Fruit fly (Drosophila melanogaster) whole organism, embryonic: ENCODE data around the gene Nulp1.

Experiments
- Atf6 ChIP-seq: fragments of 200-800 bp; sonication (Bioruptor generic); IDR thresholded peaks from 2 replicates; pipeline ENCODE4 v1.3.6; 2022; ENCODE audit warnings: missing biosample characterization, missing genetic modification characterization
- BEAF-32 ChIP-seq: fragments of 200-800 bp; sonication (Bioruptor generic); optimal IDR thresholded peaks from 3 replicates; lab custom pipeline; 2017; ENCODE audit warnings: missing biosample characterization, missing genetic modification characterization, mild to moderate bottlenecking, moderate library complexity, missing genetic modification reagents
- CG10209 ChIP-seq: fragments of 200-800 bp; sonication (Bioruptor generic); optimal IDR thresholded peaks from 3 replicates; lab custom pipeline; 2017; ENCODE audit warnings: missing biosample characterization, mild to moderate bottlenecking, missing genetic modification characterization, missing genetic modification reagents
- CG11695 ChIP-seq: fragments of 200-800 bp; sonication (Bioruptor generic); IDR thresholded peaks from 3 replicates; pipeline ENCODE4 v1.3.6; 2022; ENCODE audit warnings: missing biosample characterization, missing genetic modification characterization
- CG12769 ChIP-seq: fragments of 200-800 bp; sonication (Bioruptor generic); optimal IDR thresholded peaks from 2 replicates; lab custom pipeline; 2019; ENCODE audit warnings: missing biosample characterization, mild to moderate bottlenecking, missing genetic modification characterization, moderate library complexity
- CG13424 ChIP-seq: fragments of 200-800 bp; sonication (Bioruptor generic); optimal IDR thresholded peaks from 2 replicates; lab custom pipeline; 2019; ENCODE audit warnings: missing biosample characterization, mild to moderate bottlenecking, missing genetic modification characterization, moderate library complexity
- CG13894 ChIP-seq: fragments of 200-800 bp; sonication (Bioruptor generic); optimal IDR thresholded peaks from 3 replicates; lab custom pipeline; 2018; ENCODE audit warnings: missing biosample characterization, mild to moderate bottlenecking, missing genetic modification characterization, moderate library complexity
- CG1529 ChIP-seq: fragments of 200-800 bp; sonication (Bioruptor generic); optimal IDR thresholded peaks from 3 replicates; lab custom pipeline; 2018; ENCODE audit warnings: missing biosample characterization, missing genetic modification characterization
- CG15514 ChIP-seq: fragments of 200-800 bp; sonication (Bioruptor generic); optimal IDR thresholded peaks from 3 replicates; lab custom pipeline; 2017; ENCODE audit warnings: missing biosample characterization, missing genetic modification characterization, mild to moderate bottlenecking, moderate library complexity, missing genetic modification reagents
- CG17359 ChIP-seq: fragments of 200-800 bp; sonication (Bioruptor generic); optimal IDR thresholded peaks from 3 replicates; lab custom pipeline; 2018; ENCODE audit warnings: missing biosample characterization, mild to moderate bottlenecking, missing genetic modification characterization, moderate library complexity
- CG17829 ChIP-seq: fragments of 200-800 bp; optimal IDR thresholded peaks from 2 replicates; lab custom pipeline; 2019; ENCODE audit warnings: missing biosample characterization, mild to moderate bottlenecking, missing genetic modification characterization, moderate library complexity
- CG18262 ChIP-seq: fragments of 200-800 bp; optimal IDR thresholded peaks from 3 replicates; lab custom pipeline; 2019; ENCODE audit warnings: missing biosample characterization, mild to moderate bottlenecking, missing genetic modification characterization, moderate library complexity
- CG18599 ChIP-seq: fragments of 200-800 bp; sonication (Bioruptor generic); optimal IDR thresholded peaks from 3 replicates; lab custom pipeline; 2017; ENCODE audit warnings: missing biosample characterization, missing genetic modification characterization, mild to moderate bottlenecking, moderate library complexity, missing genetic modification reagents
- CG31441 ChIP-seq: fragments of 200-800 bp; sonication (Bioruptor generic); IDR thresholded peaks from 2 replicates; pipeline ENCODE4 v1.3.6; 2022; ENCODE audit warnings: missing biosample characterization, missing genetic modification characterization
- CG3281 ChIP-seq: fragments of 200-800 bp; sonication (Bioruptor generic); optimal IDR thresholded peaks from 3 replicates; lab custom pipeline; 2017; ENCODE audit warnings: missing biosample characterization, mild to moderate bottlenecking, missing genetic modification characterization
- CG34422 ChIP-seq: fragments of 200-800 bp; sonication (Bioruptor generic); IDR thresholded peaks from 3 replicates; pipeline ENCODE4 v1.3.6; 2022; ENCODE audit warnings: missing biosample characterization, missing genetic modification characterization
- CG6765 ChIP-seq: fragments of 200-800 bp; sonication (Bioruptor generic); optimal IDR thresholded peaks from 3 replicates; lab custom pipeline; 2017; ENCODE audit warnings: missing biosample characterization, mild to moderate bottlenecking, missing genetic modification characterization
- CG7556 ChIP-seq: fragments of 200-800 bp; sonication (Bioruptor generic); optimal IDR thresholded peaks from 2 replicates; lab custom pipeline; 2017; ENCODE audit warnings: missing biosample characterization, mild to moderate bottlenecking, missing genetic modification characterization
- CG7839 ChIP-seq: fragments of 200-800 bp; sonication (Bioruptor generic); optimal IDR thresholded peaks from 3 replicates; lab custom pipeline; 2018; ENCODE audit warnings: missing biosample characterization, mild to moderate bottlenecking, missing genetic modification characterization, moderate library complexity
- CG8290 ChIP-seq, 3 experiments: fragments of 200-800 bp; sonication (Bioruptor generic); optimal IDR thresholded peaks; 2 replicates each; lab custom pipeline; 2016 to 2019; ENCODE audit warnings: missing biosample characterization in 3 of 3, missing genetic modification characterization in 3 of 3, mild to moderate bottlenecking in 2 of 3, moderate library complexity in 1 of 3
- CG8924 ChIP-seq: fragments of 200-800 bp; optimal IDR thresholded peaks from 3 replicates; lab custom pipeline; 2019; ENCODE audit warnings: missing biosample characterization, mild to moderate bottlenecking, missing genetic modification characterization, moderate library complexity
- CG9727 ChIP-seq: fragments of 200-800 bp; sonication (Bioruptor generic); optimal IDR thresholded peaks from 3 replicates; lab custom pipeline; 2017; ENCODE audit warnings: missing biosample characterization, mild to moderate bottlenecking, missing genetic modification characterization
- CG9876 ChIP-seq: fragments of 200-800 bp; sonication (Bioruptor generic); optimal IDR thresholded peaks from 2 replicates; lab custom pipeline; 2016; ENCODE audit warnings: missing biosample characterization, missing genetic modification characterization
- D19A ChIP-seq: fragments of 200-800 bp; optimal IDR thresholded peaks from 3 replicates; lab custom pipeline; 2019; ENCODE audit warnings: missing biosample characterization, mild to moderate bottlenecking, missing genetic modification characterization, moderate library complexity
- D19B ChIP-seq: fragments of 200-800 bp; sonication (Bioruptor generic); optimal IDR thresholded peaks from 2 replicates; lab custom pipeline; 2017; ENCODE audit warnings: missing biosample characterization, mild to moderate bottlenecking, missing genetic modification characterization
- Drgx ChIP-seq: fragments of 200-800 bp; sonication (Bioruptor generic); IDR thresholded peaks from 2 replicates; pipeline ENCODE4 v1.3.6; 2022; ENCODE audit warnings: missing biosample characterization, missing genetic modification characterization
- GATAe ChIP-seq: fragments of 200-800 bp; sonication (Bioruptor generic); conservative IDR thresholded peaks from 2 replicates; pipeline ENCODE4 v1.3.6; 2022; ENCODE audit warnings: missing biosample characterization, missing genetic modification characterization
- Hand ChIP-seq: fragments of 200-800 bp; sonication (Bioruptor generic); optimal IDR thresholded peaks from 2 replicates; lab custom pipeline; 2017; ENCODE audit warnings: mild to moderate bottlenecking, missing biosample characterization, missing genetic modification reagents, missing genetic modification characterization
- Hmr ChIP-seq: fragments of 200-800 bp; sonication (Bioruptor generic); optimal IDR thresholded peaks from 3 replicates; lab custom pipeline; 2017; ENCODE audit warnings: mild to moderate bottlenecking, missing biosample characterization, missing genetic modification reagents, missing genetic modification characterization
- Med ChIP-seq: fragments of 200-800 bp; sonication (Bioruptor generic); peaks from one replicate; lab custom pipeline; 2016; ENCODE audit warnings: missing biosample characterization, missing genetic modification characterization, mild to moderate bottlenecking, inconsistent platforms, moderate library complexity
- Nf-YC ChIP-seq: fragments of 200-800 bp; optimal IDR thresholded peaks from 3 replicates; lab custom pipeline; 2019; ENCODE audit warnings: missing biosample characterization, mild to moderate bottlenecking, missing genetic modification characterization, moderate library complexity
- Oli ChIP-seq: fragments of 200-800 bp; sonication (Bioruptor generic); optimal IDR thresholded peaks from 2 replicates; lab custom pipeline; 2018; ENCODE audit warnings: missing biosample characterization, mild to moderate bottlenecking, missing genetic modification characterization, moderate library complexity
- PHDP ChIP-seq: fragments of 200-800 bp; sonication (Bioruptor generic); optimal IDR thresholded peaks from 3 replicates; lab custom pipeline; 2018; ENCODE audit warnings: missing biosample characterization, mild to moderate bottlenecking, missing genetic modification characterization, moderate library complexity
- Ssrp ChIP-seq: fragments of 200-800 bp; sonication (Bioruptor generic); optimal IDR thresholded peaks from 2 replicates; lab custom pipeline; 2018; ENCODE audit warnings: missing biosample characterization, mild to moderate bottlenecking, missing genetic modification characterization, moderate library complexity
- cwo ChIP-seq: fragments of 200-800 bp; sonication (Bioruptor generic); optimal IDR thresholded peaks from 3 replicates; lab custom pipeline; 2017; ENCODE audit warnings: missing biosample characterization, missing genetic modification characterization, mild to moderate bottlenecking, moderate library complexity, missing genetic modification reagents
- dmrt99B ChIP-seq: fragments of 200-800 bp; sonication (Bioruptor generic); optimal IDR thresholded peaks from 2 replicates; lab custom pipeline; 2018; ENCODE audit warnings: missing biosample characterization, mild to moderate bottlenecking, missing genetic modification characterization, moderate library complexity
- gfzf ChIP-seq: fragments of 200-800 bp; sonication (Bioruptor generic); optimal IDR thresholded peaks from 2 replicates; lab custom pipeline; 2016; ENCODE audit warnings: missing biosample characterization, mild to moderate bottlenecking, missing genetic modification characterization, moderate library complexity
- grau ChIP-seq: fragments of 200-800 bp; optimal IDR thresholded peaks from 3 replicates; lab custom pipeline; 2019; ENCODE audit warnings: missing biosample characterization, mild to moderate bottlenecking, missing genetic modification characterization, moderate library complexity
- kay ChIP-seq: fragments of 200-800 bp; sonication (Bioruptor generic); optimal IDR thresholded peaks from 2 replicates; lab custom pipeline; 2016; ENCODE audit warnings: missing biosample characterization, missing genetic modification characterization
- lab ChIP-seq: fragments of 200-800 bp; sonication (Bioruptor generic); optimal IDR thresholded peaks from 3 replicates; lab custom pipeline; 2017; ENCODE audit warnings: missing biosample characterization, missing genetic modification characterization, mild to moderate bottlenecking, moderate library complexity, missing genetic modification reagents
- lmd ChIP-seq: fragments of 200-800 bp; sonication (Bioruptor generic); IDR thresholded peaks from 2 replicates; pipeline ENCODE4 v1.3.6; 2022; ENCODE audit warnings: missing biosample characterization, missing genetic modification characterization
- odd ChIP-seq: fragments of 200-800 bp; sonication (Bioruptor generic); optimal IDR thresholded peaks from 2 replicates; lab custom pipeline; 2017; ENCODE audit warnings: missing biosample characterization, mild to moderate bottlenecking, missing genetic modification characterization
- pan ChIP-seq, 4 experiments: fragments of >200 bp in 3 of 4; fragments of 200-800 bp in 1 of 4; sonication (Bioruptor generic) in 1 of 4; optimal IDR thresholded peaks in 3 of 4; IDR thresholded peaks in 1 of 4; 2 replicates each; pipeline versions ENCODE4 v1.3.6 to Lab custom; 2017 to 2022; ENCODE audit warnings: missing biosample characterization in 2 of 4, missing genetic modification characterization in 2 of 4, mixed read lengths in 1 of 4
- phol ChIP-seq: fragments of 200-800 bp; sonication (Bioruptor generic); optimal IDR thresholded peaks from 3 replicates; lab custom pipeline; 2018; ENCODE audit warnings: missing biosample characterization, mild to moderate bottlenecking, missing genetic modification characterization, moderate library complexity
- row ChIP-seq: fragments of 200-800 bp; sonication (Bioruptor generic); IDR thresholded peaks from 3 replicates; pipeline ENCODE4 v1.3.6; 2022; ENCODE audit warnings: missing biosample characterization, missing genetic modification characterization
- unpg ChIP-seq: fragments of 200-800 bp; sonication (Bioruptor generic); optimal IDR thresholded peaks from 3 replicates; lab custom pipeline; 2018; ENCODE audit warnings: missing biosample characterization, mild to moderate bottlenecking, missing genetic modification characterization, moderate library complexity
- yki ChIP-seq: fragments of >200 bp; optimal IDR thresholded peaks from 3 replicates; lab custom pipeline; 2018
- zen ChIP-seq: fragments of 200-800 bp; sonication (Bioruptor generic); optimal IDR thresholded peaks from 3 replicates; lab custom pipeline; 2018; ENCODE audit warnings: missing biosample characterization, mild to moderate bottlenecking, missing genetic modification characterization, moderate library complexity

The Nulp1 gene

DNA sequence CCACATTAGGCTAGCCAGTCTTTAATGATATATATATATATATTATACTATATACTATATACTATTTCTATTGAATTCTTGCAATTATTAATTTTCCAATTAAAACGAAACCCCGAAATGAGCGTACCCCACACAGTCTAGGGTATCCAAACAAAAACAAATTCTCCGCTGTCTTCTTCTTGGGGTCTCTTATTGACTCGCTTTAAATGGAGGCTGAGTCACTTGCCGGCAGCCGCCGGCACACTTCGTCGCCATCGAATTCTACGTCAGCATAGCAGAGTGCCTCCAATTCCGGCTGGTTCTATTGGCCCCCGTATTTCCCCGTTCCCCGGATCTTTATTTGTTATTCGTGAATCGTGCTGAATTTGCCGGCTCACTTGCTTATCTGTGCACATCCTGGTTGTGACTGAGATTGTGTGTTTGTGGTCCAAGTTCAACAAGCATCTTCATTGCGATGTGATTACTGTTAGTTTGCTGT, 15.5 kb upstream of the Nulp1 start:
- no peak for TF ChIP-seq odd
- TF ChIP-seq CG18599, result peak; percentile 75
- peak; percentile 25 for TF ChIP-seq CG9727
- TF ChIP-seq CG1529, result no peak
- no peak for TF ChIP-seq zen
- no peak for TF ChIP-seq CG9876 (GFP tag; lab: Kevin White, UChicago)
- peak; percentile 11 for TF ChIP-seq CG17359
- peak; percentile 38 for TF ChIP-seq D19A (tag; lab: Kevin White, UChicago)
- TF ChIP-seq pan (optimal IDR thresholded peaks at IDR 0.05; lab: Kevin White, UChicago), result no peak
- peak in 1 of 2 experiments; percentile 46 for TF ChIP-seq pan (GFP tag; optimal IDR thresholded peaks at IDR 0.05 in 1 of 2, IDR thresholded peaks at IDR 0.05 in 1 of 2)
- peak; percentile 49 for TF ChIP-seq Hmr (GFP tag; lab: Kevin White, UChicago)
- TF ChIP-seq CG34422 (GFP tag; lab: Robert Waterston, UW), result peak; percentile 41; the same call in 1 of the 3 replicates
- TF ChIP-seq CG18262 (tag; lab: Kevin White, UChicago), result peak; percentile 22
- peak; percentile 3 for TF ChIP-seq CG3281 (GFP tag; lab: Kevin White, UChicago)
- peak; percentile 20 for TF ChIP-seq CG7556 (GFP tag; lab: Kevin White, UChicago)
- peak; percentile 3 for TF ChIP-seq Oli (tag; lab: Kevin White, UChicago)
- TF ChIP-seq phol (tag; lab: Kevin White, UChicago), result peak; percentile 18
- TF ChIP-seq CG13424 (tag; lab: Kevin White, UChicago), result peak; percentile 7
- TF ChIP-seq Ssrp, result no peak
- TF ChIP-seq yki (lab: Kevin White, UChicago), result no peak
- TF ChIP-seq Atf6 (GFP tag; lab: Robert Waterston, UW), result 0 out of 2 replicates have a peak, but pooled peaks have one; percentile 23
- peak; percentile 42 for TF ChIP-seq PHDP (tag; lab: Kevin White, UChicago)
- peak; percentile 24 for TF ChIP-seq kay (GFP tag; lab: Kevin White, UChicago)
- peak; percentile 28 for TF ChIP-seq CG7839 (tag; lab: Kevin White, UChicago)
- TF ChIP-seq CG31441 (GFP tag; lab: Robert Waterston, UW), result 0 out of 2 replicates have a peak, but pooled peaks have one; percentile 36
- peak; percentile 32 for TF ChIP-seq lab (GFP tag; lab: Kevin White, UChicago)
- TF ChIP-seq CG10209, result peak; percentile 36
- peak; percentile 26 for TF ChIP-seq CG12769 (tag; lab: Kevin White, UChicago)
- peak; percentile 7 for TF ChIP-seq Nf-YC
- peak; percentile 59 for TF ChIP-seq grau (tag; lab: Kevin White, UChicago)
- peak; percentile 80 for TF ChIP-seq Med (GFP tag; lab: Kevin White, UChicago)
- peak; percentile 46; the same call in 2 of the 3 replicates for TF ChIP-seq row (GFP tag; lab: Robert Waterston, UW)
- TF ChIP-seq Drgx (GFP tag; lab: Robert Waterston, UW), result no peak
- TF ChIP-seq dmrt99B (tag; lab: Kevin White, UChicago), result peak; percentile 24
- TF ChIP-seq cwo (GFP tag; lab: Kevin White, UChicago), result peak; percentile 76
- TF ChIP-seq lmd (GFP tag; lab: Robert Waterston, UW), result peak; percentile 11; the same call in 1 of the 2 replicates
- TF ChIP-seq gfzf (GFP tag; lab: Kevin White, UChicago), result no peak
- TF ChIP-seq D19B (GFP tag; lab: Kevin White, UChicago), result peak; percentile 78
- TF ChIP-seq CG8924 (tag; lab: Kevin White, UChicago), result peak; percentile 37
- peak; percentile 20; the same call in 1 of the 3 replicates for TF ChIP-seq CG11695 (GFP tag; lab: Robert Waterston, UW)
- TF ChIP-seq CG17829 (tag; lab: Kevin White, UChicago), result peak; percentile 6
- peak; percentile 2 for TF ChIP-seq CG6765 (GFP tag; lab: Kevin White, UChicago)
- peak; percentile 35 for TF ChIP-seq unpg (GFP tag; lab: Kevin White, UChicago)
- TF ChIP-seq Hand, result no peak
- no peak for TF ChIP-seq GATAe (GFP tag; lab: Robert Waterston, UW)
- TF ChIP-seq BEAF-32 (GFP tag; lab: Kevin White, UChicago), result no peak
- TF ChIP-seq CG15514, result peak; percentile 12
- TF ChIP-seq CG8290 (GFP tag; optimal IDR thresholded peaks at IDR 0.05; lab: Kevin White, UChicago), result no peak
- peak in 1 of 2 experiments; percentile 7 for TF ChIP-seq CG8290 (tag; optimal IDR thresholded peaks at IDR 0.05; lab: Kevin White, UChicago)
- TF ChIP-seq CG13894 (tag; lab: Kevin White, UChicago), result peak; percentile 73
